Fruit fly (Drosophila melanogaster): ENCODE results near the gene CG5347.

- TF ChIP-seq CG16779 (tag; optimal IDR thresholded peaks at IDR 0.05) (no peak), Ets21C (GFP tag; optimal IDR thresholded peaks at IDR 0.05) (no peak), Ets96B (tag; optimal IDR thresholded peaks at IDR 0.05) (no peak), CG6276 (GFP tag; optimal IDR thresholded peaks at IDR 0.05) (no peak), dac (GFP tag; optimal IDR thresholded peaks at IDR 0.05) (no peak), Lpt (GFP tag; optimal IDR thresholded peaks at IDR 0.05) (no peak), Sox102F (GFP tag; optimal IDR thresholded peaks at IDR 0.05) (no peak)
Observed at dm6 chrX:14751162-14751561, 25.4 kb upstream of the CG5347 start.
